Fruit fly (Drosophila melanogaster) whole organism, embryonic: Measurements from ENCODE around the gene CG11596.
A peak's percentile ranks its signal among the peaks of the same experiment; 100 is the strongest.

Experiments
- BEAF-32 ChIP-seq: fragments of 200-800 bp; sonication (Bioruptor generic); optimal IDR thresholded peaks from 3 replicates; lab custom pipeline; 2017; ENCODE audit warnings: missing biosample characterization, missing genetic modification characterization, mild to moderate bottlenecking, moderate library complexity, missing genetic modification reagents
- CG10366 ChIP-seq: fragments of 200-800 bp; sonication (Bioruptor generic); IDR thresholded peaks from 2 replicates; pipeline ENCODE4 v1.3.6; 2022; ENCODE audit warnings: missing biosample characterization, missing genetic modification characterization
- CG11093 ChIP-seq: fragments of 200-800 bp; sonication (Bioruptor generic); IDR thresholded peaks from 3 replicates; pipeline ENCODE4 v1.3.6; 2022; ENCODE audit warnings: missing biosample characterization, missing genetic modification characterization
- CG11723 ChIP-seq: fragments of 200-800 bp; sonication (Bioruptor generic); optimal IDR thresholded peaks from 2 replicates; lab custom pipeline; 2017; ENCODE audit warnings: missing biosample characterization, mild to moderate bottlenecking, missing genetic modification characterization
- CG12219 ChIP-seq: fragments of 200-800 bp; sonication (Bioruptor generic); optimal IDR thresholded peaks from 3 replicates; lab custom pipeline; 2018; ENCODE audit warnings: missing biosample characterization, mild to moderate bottlenecking, missing genetic modification characterization
- CG15073 ChIP-seq: fragments of 200-800 bp; sonication (Bioruptor generic); optimal IDR thresholded peaks from 2 replicates; lab custom pipeline; 2016; ENCODE audit warnings: missing biosample characterization, missing genetic modification characterization
- CG17361 ChIP-seq: fragments of 200-800 bp; sonication (Bioruptor generic); IDR thresholded peaks from 3 replicates; pipeline ENCODE4 v1.3.6; 2022; ENCODE audit warnings: missing biosample characterization, missing genetic modification characterization
- CG17612 ChIP-seq: fragments of 200-800 bp; sonication (Bioruptor generic); IDR thresholded peaks from 2 replicates; pipeline ENCODE4 v1.3.6; 2022; ENCODE audit warnings: missing biosample characterization, missing genetic modification characterization
- CG17912 ChIP-seq: fragments of 200-800 bp; sonication (Bioruptor generic); optimal IDR thresholded peaks from 2 replicates; lab custom pipeline; 2018; ENCODE audit warnings: missing biosample characterization, mild to moderate bottlenecking, missing genetic modification characterization
- CG18764 ChIP-seq: fragments of 200-800 bp; sonication (Bioruptor generic); optimal IDR thresholded peaks from 3 replicates; lab custom pipeline; 2016; ENCODE audit warnings: missing biosample characterization, missing genetic modification characterization
- CG2129 ChIP-seq: fragments of 200-800 bp; sonication (Bioruptor generic); IDR thresholded peaks from 2 replicates; pipeline ENCODE4 v1.3.6; 2022; ENCODE audit warnings: missing biosample characterization, missing genetic modification characterization; ENCODE audit not compliant: partially characterized antibody
- CG3065 ChIP-seq: fragments of 200-800 bp; sonication (Bioruptor generic); optimal IDR thresholded peaks from 2 replicates; lab custom pipeline; 2016; ENCODE audit warnings: missing biosample characterization, missing genetic modification characterization
- CG31365 ChIP-seq: fragments of 200-800 bp; sonication (Bioruptor generic); optimal IDR thresholded peaks from 2 replicates; lab custom pipeline; 2018; ENCODE audit warnings: missing biosample characterization, mild to moderate bottlenecking, missing genetic modification characterization
- CG31388 ChIP-seq: fragments of 200-800 bp; sonication (Bioruptor generic); optimal IDR thresholded peaks from 2 replicates; lab custom pipeline; 2016; ENCODE audit warnings: missing biosample characterization, missing genetic modification characterization
- CG3407 ChIP-seq: fragments of 200-800 bp; sonication (Bioruptor generic); optimal IDR thresholded peaks from 2 replicates; lab custom pipeline; 2018; ENCODE audit warnings: missing biosample characterization, mild to moderate bottlenecking, missing genetic modification characterization
- CG3995 ChIP-seq: fragments of 200-800 bp; sonication (Bioruptor generic); optimal IDR thresholded peaks from 3 replicates; lab custom pipeline; 2016; ENCODE audit warnings: missing biosample characterization, missing genetic modification characterization
- CG4328 ChIP-seq: fragments of 200-800 bp; sonication (Bioruptor generic); optimal IDR thresholded peaks from 3 replicates; lab custom pipeline; 2017; ENCODE audit warnings: missing biosample characterization, missing genetic modification reagents, missing genetic modification characterization
- CG4617 ChIP-seq: fragments of 200-800 bp; sonication (Bioruptor generic); optimal IDR thresholded peaks from 3 replicates; lab custom pipeline; 2016; ENCODE audit warnings: missing biosample characterization, missing genetic modification characterization, borderline replicate concordance
- CG5180 ChIP-seq: fragments of 200-800 bp; sonication (Bioruptor generic); optimal IDR thresholded peaks from 3 replicates; lab custom pipeline; 2017; ENCODE audit warnings: missing biosample characterization, missing genetic modification characterization, mild to moderate bottlenecking, moderate library complexity, missing genetic modification reagents
- CG6175 ChIP-seq: fragments of 200-800 bp; sonication (Bioruptor generic); IDR thresholded peaks from 3 replicates; pipeline ENCODE4 v1.3.6; 2022; ENCODE audit warnings: missing biosample characterization, missing genetic modification characterization
- CG6854 ChIP-seq: fragments of 200-800 bp; sonication (Bioruptor generic); optimal IDR thresholded peaks from 3 replicates; lab custom pipeline; 2017; ENCODE audit warnings: missing biosample characterization, mild to moderate bottlenecking, missing genetic modification characterization
- CG7963 ChIP-seq: fragments of 200-800 bp; sonication (Bioruptor generic); IDR thresholded peaks from 3 replicates; pipeline ENCODE4 v1.3.6; 2022; ENCODE audit warnings: missing biosample characterization, missing genetic modification characterization; ENCODE audit not compliant: partially characterized antibody
- CG9817 ChIP-seq: fragments of 200-800 bp; sonication (Bioruptor generic); optimal IDR thresholded peaks from 2 replicates; lab custom pipeline; 2018; ENCODE audit warnings: missing biosample characterization, mild to moderate bottlenecking, missing genetic modification characterization, moderate library complexity
- D ChIP-seq, 2 experiments: fragments of 200-800 bp in 1 of 2; fragments of >200 bp in 1 of 2; sonication (Bioruptor generic) in 1 of 2; optimal IDR thresholded peaks; 2 replicates in 1 of 2; 3 replicates in 1 of 2; lab custom pipeline; 2017; ENCODE audit warnings: mild to moderate bottlenecking in 1 of 2, missing biosample characterization in 1 of 2, missing genetic modification characterization in 1 of 2, missing genetic modification reagents in 1 of 2
- E2f1 ChIP-seq: fragments of 200-800 bp; sonication (Bioruptor generic); IDR thresholded peaks from 2 replicates; pipeline ENCODE4 v1.3.6; 2022; ENCODE audit warnings: missing biosample characterization, missing genetic modification characterization
- E2f2 ChIP-seq: fragments of 200-800 bp; sonication (Bioruptor generic); IDR thresholded peaks from 2 replicates; pipeline ENCODE4 v1.3.6; 2022; ENCODE audit warnings: missing biosample characterization, missing genetic modification characterization
- HLH3B ChIP-seq: fragments of 200-800 bp; sonication (Bioruptor generic); IDR thresholded peaks from 2 replicates; pipeline ENCODE4 v1.3.6; 2022; ENCODE audit warnings: missing biosample characterization, missing genetic modification characterization
- Hr51 ChIP-seq, 2 experiments: fragments of 200-800 bp; sonication (Bioruptor generic); optimal IDR thresholded peaks; 2 replicates in 1 of 2; 3 replicates in 1 of 2; lab custom pipeline; 2016 to 2018; ENCODE audit warnings: missing biosample characterization in 2 of 2, missing genetic modification characterization in 2 of 2, mild to moderate bottlenecking in 1 of 2, moderate library complexity in 1 of 2
- Hr78 ChIP-seq, 2 experiments: fragments of 200-800 bp in 1 of 2; fragments of >200 bp in 1 of 2; sonication (Bioruptor generic) in 1 of 2; optimal IDR thresholded peaks; 2 replicates each; lab custom pipeline; 2017 to 2019; ENCODE audit warnings: missing biosample characterization in 2 of 2, missing genetic modification characterization in 2 of 2, mild to moderate bottlenecking in 1 of 2, moderate library complexity in 1 of 2
- Lim3 ChIP-seq: fragments of 200-800 bp; sonication (Bioruptor generic); IDR thresholded peaks from 2 replicates; pipeline ENCODE4 v1.3.6; 2022; ENCODE audit warnings: missing biosample characterization, missing genetic modification characterization
- Mad ChIP-seq: fragments of 200-800 bp; sonication (Bioruptor generic); optimal IDR thresholded peaks from 2 replicates; lab custom pipeline; 2016; ENCODE audit warnings: missing biosample characterization, missing genetic modification characterization
- Max ChIP-seq: fragments of 200-800 bp; sonication (Bioruptor generic); optimal IDR thresholded peaks from 2 replicates; lab custom pipeline; 2016; ENCODE audit warnings: missing biosample characterization, mild to moderate bottlenecking, missing genetic modification characterization
- Oli ChIP-seq: fragments of 200-800 bp; sonication (Bioruptor generic); optimal IDR thresholded peaks from 2 replicates; lab custom pipeline; 2018; ENCODE audit warnings: missing biosample characterization, mild to moderate bottlenecking, missing genetic modification characterization, moderate library complexity
- amos ChIP-seq: fragments of 200-800 bp; sonication (Bioruptor generic); IDR thresholded peaks from 2 replicates; pipeline ENCODE4 v1.3.6; 2022; ENCODE audit warnings: missing biosample characterization, missing genetic modification characterization; ENCODE audit not compliant: partially characterized antibody
- ap ChIP-seq: fragments of 200-800 bp; sonication (Bioruptor generic); IDR thresholded peaks from 2 replicates; pipeline ENCODE4 v1.3.6; 2022; ENCODE audit warnings: missing biosample characterization, missing genetic modification characterization
- ci ChIP-seq: fragments of 200-800 bp; sonication (Bioruptor generic); IDR thresholded peaks from 3 replicates; pipeline ENCODE4 v1.3.6; 2022; ENCODE audit warnings: missing biosample characterization, missing genetic modification characterization
- corto ChIP-seq: fragments of 200-800 bp; sonication (Bioruptor generic); optimal IDR thresholded peaks from 2 replicates; lab custom pipeline; 2016; ENCODE audit warnings: missing biosample characterization, mild to moderate bottlenecking, missing genetic modification characterization, moderate library complexity
- gt ChIP-seq: fragments of 200-800 bp; sonication (Bioruptor generic); IDR thresholded peaks from 2 replicates; pipeline ENCODE4 v1.3.6; 2022; ENCODE audit warnings: missing biosample characterization, missing genetic modification characterization
- lab ChIP-seq: fragments of 200-800 bp; sonication (Bioruptor generic); optimal IDR thresholded peaks from 3 replicates; lab custom pipeline; 2017; ENCODE audit warnings: missing biosample characterization, missing genetic modification characterization, mild to moderate bottlenecking, moderate library complexity, missing genetic modification reagents
- lbe ChIP-seq: fragments of 200-800 bp; sonication (Bioruptor generic); optimal IDR thresholded peaks from 2 replicates; lab custom pipeline; 2016; ENCODE audit warnings: missing biosample characterization, mild to moderate bottlenecking, missing genetic modification characterization
- maf-S ChIP-seq: fragments of 200-800 bp; sonication (Bioruptor generic); optimal IDR thresholded peaks from 2 replicates; lab custom pipeline; 2016; ENCODE audit warnings: missing biosample characterization, missing genetic modification characterization
- nerfin-1 ChIP-seq: fragments of 200-800 bp; sonication (Bioruptor generic); optimal IDR thresholded peaks from 3 replicates; lab custom pipeline; 2019; ENCODE audit warnings: missing biosample characterization, mild to moderate bottlenecking, missing genetic modification characterization, moderate library complexity
- nmo ChIP-seq: fragments of 200-800 bp; sonication (Bioruptor generic); optimal IDR thresholded peaks from 2 replicates; lab custom pipeline; 2018; ENCODE audit warnings: missing biosample characterization, mild to moderate bottlenecking, missing genetic modification characterization, moderate library complexity
- odd ChIP-seq: fragments of 200-800 bp; sonication (Bioruptor generic); optimal IDR thresholded peaks from 2 replicates; lab custom pipeline; 2017; ENCODE audit warnings: missing biosample characterization, mild to moderate bottlenecking, missing genetic modification characterization
- onecut ChIP-seq: fragments of 200-800 bp; sonication (Bioruptor generic); IDR thresholded peaks from 2 replicates; pipeline ENCODE4 v1.3.6; 2022; ENCODE audit warnings: missing biosample characterization, missing genetic modification characterization
- sd ChIP-seq: fragments of 200-800 bp; sonication (Bioruptor generic); optimal IDR thresholded peaks from 3 replicates; lab custom pipeline; 2018; ENCODE audit warnings: missing biosample characterization, mild to moderate bottlenecking, missing genetic modification characterization, moderate library complexity
- seq ChIP-seq: fragments of 200-800 bp; sonication (Bioruptor generic); IDR thresholded peaks from 2 replicates; pipeline ENCODE4 v1.3.6; 2022; ENCODE audit warnings: missing biosample characterization, missing genetic modification characterization
- sqz ChIP-seq: fragments of 200-800 bp; sonication (Bioruptor generic); optimal IDR thresholded peaks from 3 replicates; lab custom pipeline; 2018; ENCODE audit warnings: missing biosample characterization, mild to moderate bottlenecking, missing genetic modification characterization
- ssp ChIP-seq: fragments of 200-800 bp; sonication (Bioruptor generic); IDR thresholded peaks from 2 replicates; pipeline ENCODE4 v1.3.6; 2022; ENCODE audit warnings: missing biosample characterization, missing genetic modification characterization
- vvl ChIP-seq: fragments of 200-800 bp; sonication (Bioruptor generic); IDR thresholded peaks from 2 replicates; pipeline ENCODE4 v1.3.6; 2022; ENCODE audit warnings: missing biosample characterization, missing genetic modification characterization

Gene CG11596

dm6 chrX:1879606-1880110 lies 47.8 kb upstream of the CG11596 start, which contains the start of gene CG14818 (continued):
- TF ChIP-seq CG9817 (peak; percentile 78), CG31388 (GFP tag; lab: Kevin White, UChicago) (no peak), CG5180 (no peak), corto (GFP tag; lab: Kevin White, UChicago) (no peak), CG31365 (no peak), CG17912 (peak; percentile 13), amos (peak; percentile 78), Mad (GFP tag; lab: Kevin White, UChicago) (peak; percentile 53), Hr51 (GFP tag; optimal IDR thresholded peaks at IDR 0.05; lab: Kevin White, UChicago) (peak; percentile 41 to 45), CG6854 (no peak), E2f2 (GFP tag; lab: Robert Waterston, UW) (peak; percentile 29), nerfin-1 (no peak), Oli (tag; lab: Kevin White, UChicago) (peak; percentile 34), CG10366 (GFP tag; lab: Robert Waterston, UW) (peak; percentile 46), vvl (GFP tag; lab: Robert Waterston, UW) (peak; percentile 74), nmo (peak; percentile 59), CG17361 (GFP tag; lab: Robert Waterston, UW) (peak; percentile 65), CG15073 (no peak), Lim3 (no peak), CG2129 (peak; percentile 87), CG18764 (GFP tag; lab: Kevin White, UChicago) (peak; percentile 16), CG4617 (GFP tag; lab: Kevin White, UChicago) (no peak), CG3407 (GFP tag; lab: Kevin White, UChicago) (no peak), sqz (peak; percentile 80), CG3065 (GFP tag; lab: Kevin White, UChicago) (no peak), E2f1 (GFP tag; lab: Robert Waterston, UW) (peak; percentile 51; the same call in 1 of the 2 replicates), maf-S (GFP tag; lab: Kevin White, UChicago) (peak; percentile 59), lbe (peak; percentile 54), CG11723 (GFP tag; lab: Kevin White, UChicago) (no peak)

- TF ChIP-seq onecut (GFP tag; lab: Robert Waterston, UW) (0 out of 2 replicates have a peak, but pooled peaks have one; percentile 11), CG3995 (GFP tag; lab: Kevin White, UChicago) (peak; percentile 30), sd (tag; lab: Kevin White, UChicago) (no peak), CG7963 (GFP tag; lab: Robert Waterston, UW) (0 out of 3 replicates have a peak, but pooled peaks have one; percentile 36), HLH3B (GFP tag; lab: Robert Waterston, UW) (no peak), ci (GFP tag; lab: Robert Waterston, UW) (0 out of 3 replicates have a peak, but pooled peaks have one; percentile 18), lab (GFP tag; lab: Kevin White, UChicago) (no peak), lbe (no peak), vvl (GFP tag; lab: Robert Waterston, UW) (no peak; the same call in 1 of the 2 replicates), ssp (GFP tag; lab: Robert Waterston, UW) (peak; percentile 42; the same call in 1 of the 2 replicates), D (optimal IDR thresholded peaks at IDR 0.05; lab: Kevin White, UChicago) (no peak), D (GFP tag; optimal IDR thresholded peaks at IDR 0.05; lab: Kevin White, UChicago) (no peak), CG12219 (GFP tag; lab: Kevin White, UChicago) (no peak), CG4328 (GFP tag; lab: Kevin White, UChicago) (no peak), CG17612 (GFP tag; lab: Robert Waterston, UW) (no peak), gt (no peak), BEAF-32 (peak; percentile 62), Hr78 (GFP tag; optimal IDR thresholded peaks at IDR 0.05; lab: Kevin White, UChicago) (no peak), Max (GFP tag; lab: Kevin White, UChicago) (peak; percentile 12), odd (GFP tag; lab: Kevin White, UChicago) (no peak), ap (no peak), CG11093 (GFP tag; lab: Robert Waterston, UW) (no peak), seq (GFP tag; lab: Robert Waterston, UW) (no peak), CG6175 (GFP tag; lab: Robert Waterston, UW) (no peak)
Measured at dm6 chrX:1880139-1880556, 47.3 kb upstream of the CG11596 start, which contains the start of gene Coa8. Gene Coa8 (plus strand): TSS chrX:1880282.
